Worm (Caenorhabditis elegans): Measurements from ENCODE around the gene cyp-33C9.

- TF ChIP-seq snpc-4 (tag; optimal IDR thresholded peaks at IDR 0.05) (no peak), nhr-12 (tag; optimal IDR thresholded peaks at IDR 0.05) (no peak), ama-1 (optimal IDR thresholded peaks at IDR 0.05) (no peak), elt-1 (tag; optimal IDR thresholded peaks at IDR 0.05) (no peak), nhr-21 (tag; optimal IDR thresholded peaks at IDR 0.05) (no peak), ceh-82 (tag; optimal IDR thresholded peaks at IDR 0.05) (no peak), nhr-11 (tag; optimal IDR thresholded peaks at IDR 0.05) (no peak), lin-13 (GFP tag; optimal IDR thresholded peaks at IDR 0.05) (no peak), lin-11 (tag; optimal IDR thresholded peaks at IDR 0.05) (no peak), egl-27 (tag; optimal IDR thresholded peaks at IDR 0.05) (no peak), fos-1 (tag; optimal IDR thresholded peaks at IDR 0.05) (no peak)
These were observed 11.4 kb upstream of the cyp-33C9 start, which contains the start of gene str-69 for ce11 chrV:3105810-3106209.

Data from whole organism, L2 larva.